Worm (Caenorhabditis elegans) whole organism, L1 larva: ENCODE results near the gene K09H11.4.

Experiments
- nhr-20 ChIP-seq: sonication (generic microtip); optimal IDR thresholded peaks from 2 replicates; lab custom pipeline; 2016; ENCODE audit warnings: mild to moderate bottlenecking, missing genetic modification characterization, missing compliant biosample characterization
- nhr-71 ChIP-seq: sonication (generic microtip); optimal IDR thresholded peaks from 2 replicates; lab custom pipeline; 2016; ENCODE audit warnings: mild to moderate bottlenecking, missing genetic modification characterization, moderate library complexity, missing compliant biosample characterization
- zag-1 ChIP-seq: fragments of 150-350 bp; optimal IDR thresholded peaks from 2 replicates; lab custom pipeline; 2014; ENCODE audit warnings: missing biosample characterization, missing genetic modification characterization

- TF ChIP-seq zag-1 (tag; lab: Kevin White, UChicago) (no peak), nhr-20 (no peak), nhr-71 (tag; lab: Kevin White, UChicago) (no peak)
Observed at ce11 chrV:5741237-5741636, 14.9 kb upstream of the K09H11.4 start.
